Worm (Caenorhabditis elegans): ENCODE results near the gene C33E10.10.

The C33E10.10 gene

DNA sequence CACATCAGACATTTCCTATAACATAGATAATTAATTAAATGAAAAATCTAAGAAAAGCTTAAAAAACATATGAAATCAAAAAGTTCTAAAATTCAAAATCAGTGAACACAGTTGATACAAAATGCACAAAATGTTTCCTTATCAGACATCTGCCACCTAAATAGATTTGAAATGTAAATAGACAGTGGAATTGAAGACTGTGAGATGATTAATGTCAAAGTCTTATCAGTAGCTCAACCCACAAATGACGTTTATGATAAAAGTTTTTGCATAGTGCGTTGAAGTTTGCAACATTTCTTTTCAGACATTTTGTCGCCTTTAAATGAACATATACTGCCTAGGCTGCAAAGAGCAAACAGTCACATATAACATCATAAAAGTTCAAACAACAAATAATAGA is 45.0 kb downstream of the C33E10.10 start, which contains the start of gene Y40C7B.4:
Y40C7B.4 (minus strand) TSS at position 19 of the 400 bp plus-strand sequence.
- no peak for TF ChIP-seq sox-4 (tag; optimal IDR thresholded peaks at IDR 0.05)
- TF ChIP-seq elt-2 (tag; optimal IDR thresholded peaks at IDR 0.05) = peak; percentile 94
- TF ChIP-seq pqm-1 (tag; optimal IDR thresholded peaks at IDR 0.05) = peak; percentile 61

ce11 chrX:17255750-17256149 is 46.0 kb downstream of the C33E10.10 start:
- TF ChIP-seq elt-2 (tag; optimal IDR thresholded peaks at IDR 0.05) = peak; percentile 66
- peak; percentile 6 for TF ChIP-seq nhr-90 (tag; optimal IDR thresholded peaks at IDR 0.05; ENCODE audit: poor library complexity)
